Comparison of ENCODE assay signal across 1 fruit fly cellular context in genomic region chr3R:8886772-8887367, dm6.
TF ChIP-seq lines count a peak whose summit lies in the region.

No protein-coding gene starts in this region.

TF ChIP-seq in whole organism, embryonic, 481 proteins besides CTCF, POLR2A, EP300 and RAD21 (continued from another document and continues in another):
- no peak for TF ChIP-seq wdn (GFP tag; IDR thresholded peaks at IDR 0.05; lab: Robert Waterston, UW)
- no peak for TF ChIP-seq toy (GFP tag; IDR thresholded peaks at IDR 0.05; lab: Robert Waterston, UW)
- peak; percentile 19 for TF ChIP-seq Sox100B (GFP tag; optimal IDR thresholded peaks at IDR 0.05; lab: Kevin White, UChicago)
- TF ChIP-seq Eip74EF (GFP tag; optimal IDR thresholded peaks at IDR 0.05; lab: Kevin White, UChicago), result peak in 1 of 2 experiments; percentile 1
- no peak for TF ChIP-seq CG4730 (GFP tag; IDR thresholded peaks at IDR 0.05; lab: Robert Waterston, UW)
- TF ChIP-seq CG6175 (GFP tag; IDR thresholded peaks at IDR 0.05; lab: Robert Waterston, UW), result no peak
- TF ChIP-seq vvl (GFP tag; IDR thresholded peaks at IDR 0.05; lab: Robert Waterston, UW), result peak; percentile 58; the same call in 1 of the 2 replicates
- TF ChIP-seq bcd (GFP tag; optimal IDR thresholded peaks at IDR 0.05; lab: Kevin White, UChicago), result peak; percentile 26
- TF ChIP-seq dysf (GFP tag; IDR thresholded peaks at IDR 0.05; lab: Robert Waterston, UW), result 0 out of 3 replicates have a peak, but pooled peaks have one; percentile 53
- TF ChIP-seq Drgx (GFP tag; IDR thresholded peaks at IDR 0.05; lab: Robert Waterston, UW), result peak; percentile 51
- no peak for TF ChIP-seq CG10274 (GFP tag; optimal IDR thresholded peaks at IDR 0.05; lab: Kevin White, UChicago)
- TF ChIP-seq bsh (GFP tag; optimal IDR thresholded peaks at IDR 0.05; lab: Kevin White, UChicago), result peak in 1 of 2 experiments; percentile 74
- no peak for TF ChIP-seq ab (GFP tag; optimal IDR thresholded peaks at IDR 0.05; lab: Kevin White, UChicago)
- no peak for TF ChIP-seq tna (GFP tag; IDR thresholded peaks at IDR 0.05; lab: Robert Waterston, UW; ENCODE audit: partially characterized antibody)
- peak; percentile 34 for TF ChIP-seq CG13424 (tag; optimal IDR thresholded peaks at IDR 0.05; lab: Kevin White, UChicago)
- TF ChIP-seq BEAF-32 (GFP tag; optimal IDR thresholded peaks at IDR 0.05; lab: Kevin White, UChicago), result no peak
- TF ChIP-seq Oaz (GFP tag; IDR thresholded peaks at IDR 0.05; lab: Robert Waterston, UW), result no peak
- TF ChIP-seq bigmax (GFP tag; optimal IDR thresholded peaks at IDR 0.05; lab: Kevin White, UChicago), result no peak
- TF ChIP-seq Aef1 (GFP tag; IDR thresholded peaks at IDR 0.05; lab: Robert Waterston, UW), result no peak
- 0 out of 3 replicates have a peak, but pooled peaks have one; percentile 23 for TF ChIP-seq ci (GFP tag; IDR thresholded peaks at IDR 0.05; lab: Robert Waterston, UW)
- no peak; the same call in 1 of the 2 replicates for TF ChIP-seq CG11247 (GFP tag; IDR thresholded peaks at IDR 0.05; lab: Robert Waterston, UW)
- TF ChIP-seq ac (GFP tag; optimal IDR thresholded peaks at IDR 0.05; lab: Kevin White, UChicago), result no peak
- no peak for TF ChIP-seq cas (GFP tag; IDR thresholded peaks at IDR 0.05; lab: Robert Waterston, UW)
- TF ChIP-seq az2 (GFP tag; optimal IDR thresholded peaks at IDR 0.05; lab: Kevin White, UChicago), result peak; percentile 19
- no peak for TF ChIP-seq pan (optimal IDR thresholded peaks at IDR 0.05; lab: Kevin White, UChicago)
- peak in 1 of 2 experiments; percentile 36 for TF ChIP-seq pan (GFP tag; optimal IDR thresholded peaks at IDR 0.05 in 1 of 2, IDR thresholded peaks at IDR 0.05 in 1 of 2)
- TF ChIP-seq Rfx (GFP tag; IDR thresholded peaks at IDR 0.05; lab: Robert Waterston, UW), result no peak
- peak; percentile 76 for TF ChIP-seq CG10979 (tag; optimal IDR thresholded peaks at IDR 0.05; lab: Kevin White, UChicago)
- TF ChIP-seq Chrac-16 (GFP tag; optimal IDR thresholded peaks at IDR 0.05; lab: Kevin White, UChicago), result peak; percentile 12
- TF ChIP-seq D19A (tag; optimal IDR thresholded peaks at IDR 0.05; lab: Kevin White, UChicago), result peak; percentile 56
- peak; percentile 36 for TF ChIP-seq ATbp (GFP tag; optimal IDR thresholded peaks at IDR 0.05; lab: Kevin White, UChicago)
- peak; percentile 66 for TF ChIP-seq CG17829 (tag; optimal IDR thresholded peaks at IDR 0.05; lab: Kevin White, UChicago)
- peak; percentile 16 to 39 for TF ChIP-seq chif (GFP tag; optimal IDR thresholded peaks at IDR 0.05; lab: Kevin White, UChicago)
- TF ChIP-seq sob (GFP tag; IDR thresholded peaks at IDR 0.05; lab: Robert Waterston, UW), result 0 out of 2 replicates have a peak, but pooled peaks have one; percentile 32
- no peak for TF ChIP-seq CG12219 (GFP tag; optimal IDR thresholded peaks at IDR 0.05; lab: Kevin White, UChicago)
- no peak for TF ChIP-seq hbn (GFP tag; IDR thresholded peaks at IDR 0.05; lab: Robert Waterston, UW; ENCODE audit: partially characterized antibody)
- TF ChIP-seq CG13624 (GFP tag; optimal IDR thresholded peaks at IDR 0.05; lab: Kevin White, UChicago), result no peak
- TF ChIP-seq CG5953 (GFP tag; IDR thresholded peaks at IDR 0.05; lab: Robert Waterston, UW), result no peak
- no peak for TF ChIP-seq Nf-YC (tag; optimal IDR thresholded peaks at IDR 0.05; lab: Kevin White, UChicago)
- no peak for TF ChIP-seq run (tag; optimal IDR thresholded peaks at IDR 0.05; lab: Kevin White, UChicago)
- no peak for TF ChIP-seq fru (optimal IDR thresholded peaks at IDR 0.05; lab: Kevin White, UChicago)
- TF ChIP-seq CG2116 (GFP tag; optimal IDR thresholded peaks at IDR 0.05; lab: Kevin White, UChicago), result no peak
- TF ChIP-seq CG16813 (GFP tag; IDR thresholded peaks at IDR 0.05; lab: Robert Waterston, UW; ENCODE audit: partially characterized antibody), result no peak
- peak; percentile 57 for TF ChIP-seq row (GFP tag; IDR thresholded peaks at IDR 0.05; lab: Robert Waterston, UW)
- no peak for TF ChIP-seq dm (GFP tag; optimal IDR thresholded peaks at IDR 0.05; lab: Kevin White, UChicago)
- TF ChIP-seq repo (GFP tag; optimal IDR thresholded peaks at IDR 0.05; lab: Kevin White, UChicago), result no peak
- no peak for TF ChIP-seq aop (GFP tag; IDR thresholded peaks at IDR 0.05; lab: Robert Waterston, UW)
- TF ChIP-seq CG3281 (GFP tag; optimal IDR thresholded peaks at IDR 0.05; lab: Kevin White, UChicago), result no peak
- TF ChIP-seq hth (optimal IDR thresholded peaks at IDR 0.05; lab: Kevin White, UChicago), result no peak
- TF ChIP-seq CG16779 (GFP tag; IDR thresholded peaks at IDR 0.05; lab: Robert Waterston, UW), result no peak
- no peak for TF ChIP-seq CG12942 (GFP tag; optimal IDR thresholded peaks at IDR 0.05; lab: Kevin White, UChicago)
- no peak for TF ChIP-seq CG1792 (GFP tag; optimal IDR thresholded peaks at IDR 0.05; lab: Kevin White, UChicago)
- no peak for TF ChIP-seq H15 (GFP tag; IDR thresholded peaks at IDR 0.05; lab: Robert Waterston, UW)
- TF ChIP-seq Asciz (GFP tag; optimal IDR thresholded peaks at IDR 0.05; lab: Kevin White, UChicago), result peak; percentile 40
- TF ChIP-seq CG8944 (GFP tag; optimal IDR thresholded peaks at IDR 0.05; lab: Kevin White, UChicago), result peak; percentile 40
- TF ChIP-seq Xbp1 (GFP tag; optimal IDR thresholded peaks at IDR 0.05; lab: Kevin White, UChicago), result peak; percentile 16
- no peak for TF ChIP-seq al (GFP tag; IDR thresholded peaks at IDR 0.05; lab: Robert Waterston, UW)
- no peak for TF ChIP-seq ase (GFP tag; IDR thresholded peaks at IDR 0.05; lab: Robert Waterston, UW)
- no peak for TF ChIP-seq dimm (GFP tag; IDR thresholded peaks at IDR 0.05; lab: Robert Waterston, UW)
- peak; percentile 30 for TF ChIP-seq CG3407 (GFP tag; optimal IDR thresholded peaks at IDR 0.05; lab: Kevin White, UChicago)
- TF ChIP-seq CoRest (tag; optimal IDR thresholded peaks at IDR 0.05; lab: Kevin White, UChicago), result peak; percentile 15
- peak; percentile 31 for TF ChIP-seq gcm (GFP tag; optimal IDR thresholded peaks at IDR 0.05; lab: Kevin White, UChicago)
- no peak for TF ChIP-seq gcm2 (GFP tag; optimal IDR thresholded peaks at IDR 0.05; lab: Kevin White, UChicago)
- TF ChIP-seq CG3995 (GFP tag; optimal IDR thresholded peaks at IDR 0.05; lab: Kevin White, UChicago), result no peak
- TF ChIP-seq zen (tag; optimal IDR thresholded peaks at IDR 0.05; lab: Kevin White, UChicago), result peak; percentile 56
- peak; percentile 42 for TF ChIP-seq CG4820 (GFP tag; optimal IDR thresholded peaks at IDR 0.05; lab: Kevin White, UChicago)
- TF ChIP-seq CG10565 (GFP tag; optimal IDR thresholded peaks at IDR 0.05; lab: Kevin White, UChicago), result no peak
- TF ChIP-seq CG10366 (GFP tag; IDR thresholded peaks at IDR 0.05; lab: Robert Waterston, UW), result no peak
- no peak for TF ChIP-seq Sry-β (GFP tag; optimal IDR thresholded peaks at IDR 0.05; lab: Kevin White, UChicago)
- no peak for TF ChIP-seq Scr (GFP tag; IDR thresholded peaks at IDR 0.05; lab: Robert Waterston, UW; ENCODE audit: partially characterized antibody)
- peak; percentile 44 for TF ChIP-seq CG16863 (GFP tag; optimal IDR thresholded peaks at IDR 0.05; lab: Kevin White, UChicago)
- peak in 1 of 2 experiments; percentile 3 for TF ChIP-seq Hr51 (GFP tag; optimal IDR thresholded peaks at IDR 0.05; lab: Kevin White, UChicago)
- no peak for TF ChIP-seq CG12659 (GFP tag; optimal IDR thresholded peaks at IDR 0.05; lab: Kevin White, UChicago)
- TF ChIP-seq Six4 (GFP tag; optimal IDR thresholded peaks at IDR 0.05; lab: Kevin White, UChicago), result peak; percentile 35
- no peak for TF ChIP-seq fu2 (GFP tag; optimal IDR thresholded peaks at IDR 0.05; lab: Kevin White, UChicago)
- TF ChIP-seq Hr39 (optimal IDR thresholded peaks at IDR 0.05; lab: Kevin White, UChicago), result no peak
- peak; percentile 65 for TF ChIP-seq phol (tag; optimal IDR thresholded peaks at IDR 0.05; lab: Kevin White, UChicago)
- TF ChIP-seq sqz (GFP tag; optimal IDR thresholded peaks at IDR 0.05; lab: Kevin White, UChicago), result peak; percentile 9
- peak; percentile 22 for TF ChIP-seq Kr (GFP tag; optimal IDR thresholded peaks at IDR 0.05; lab: Kevin White, UChicago)
- peak; percentile 7 for TF ChIP-seq CG10654 (GFP tag; optimal IDR thresholded peaks at IDR 0.05; lab: Kevin White, UChicago)
- no peak for TF ChIP-seq odd (GFP tag; optimal IDR thresholded peaks at IDR 0.05; lab: Kevin White, UChicago)
- no peak for TF ChIP-seq NC2α (GFP tag; optimal IDR thresholded peaks at IDR 0.05; lab: Kevin White, UChicago)
- peak; percentile 74 for TF ChIP-seq CG2712 (tag; optimal IDR thresholded peaks at IDR 0.05; lab: Kevin White, UChicago)
- no peak for TF ChIP-seq CG9609 (GFP tag; optimal IDR thresholded peaks at IDR 0.05; lab: Kevin White, UChicago)
- TF ChIP-seq Side (GFP tag; optimal IDR thresholded peaks at IDR 0.05; lab: Kevin White, UChicago), result peak; percentile 50
- peak; percentile 37 for TF ChIP-seq CG12391 (tag; optimal IDR thresholded peaks at IDR 0.05; lab: Kevin White, UChicago)
- no peak for TF ChIP-seq CG42726 (GFP tag; IDR thresholded peaks at IDR 0.05; lab: Robert Waterston, UW; ENCODE audit: partially characterized antibody)
- TF ChIP-seq danr (GFP tag; IDR thresholded peaks at IDR 0.05; lab: Robert Waterston, UW), result no peak
- no peak for TF ChIP-seq CG2889 (GFP tag; IDR thresholded peaks at IDR 0.05; lab: Robert Waterston, UW)
- TF ChIP-seq btn (GFP tag; optimal IDR thresholded peaks at IDR 0.05; lab: Kevin White, UChicago), result peak; percentile 24
- TF ChIP-seq stc (GFP tag; IDR thresholded peaks at IDR 0.05; lab: Robert Waterston, UW), result peak; percentile 18; the same call in 1 of the 2 replicates
- TF ChIP-seq Sry-δ (GFP tag; optimal IDR thresholded peaks at IDR 0.05; lab: Kevin White, UChicago), result no peak
- no peak for TF ChIP-seq C15 (GFP tag; IDR thresholded peaks at IDR 0.05; lab: Robert Waterston, UW)
- peak; percentile 34 to 43 for TF ChIP-seq Pdp1 (GFP tag; optimal IDR thresholded peaks at IDR 0.05; lab: Kevin White, UChicago)
- TF ChIP-seq nom (GFP tag; optimal IDR thresholded peaks at IDR 0.05; lab: Kevin White, UChicago), result no peak
- TF ChIP-seq Ada2b (GFP tag; IDR thresholded peaks at IDR 0.05; lab: Robert Waterston, UW), result no peak
- no peak for TF ChIP-seq CG9797 (GFP tag; optimal IDR thresholded peaks at IDR 0.05; lab: Kevin White, UChicago)
- TF ChIP-seq croc (GFP tag; conservative IDR thresholded peaks at IDR 0.05; lab: Robert Waterston, UW), result 0 out of 3 replicates have a peak, but pooled peaks have one; percentile 19
- no peak for TF ChIP-seq mld (GFP tag; IDR thresholded peaks at IDR 0.05; lab: Robert Waterston, UW; ENCODE audit: partially characterized antibody)
- TF ChIP-seq Dip3 (GFP tag; optimal IDR thresholded peaks at IDR 0.05; lab: Kevin White, UChicago), result no peak
- peak; percentile 42 for TF ChIP-seq Oli (tag; optimal IDR thresholded peaks at IDR 0.05; lab: Kevin White, UChicago)
- TF ChIP-seq usp (GFP tag; optimal IDR thresholded peaks at IDR 0.05; lab: Kevin White, UChicago), result no peak
- TF ChIP-seq ara (GFP tag; IDR thresholded peaks at IDR 0.05; lab: Robert Waterston, UW), result peak; percentile 47; the same call in 1 of the 2 replicates
- TF ChIP-seq CG3065 (GFP tag; optimal IDR thresholded peaks at IDR 0.05; lab: Kevin White, UChicago), result no peak
- peak; percentile 51; the same call in 1 of the 3 replicates for TF ChIP-seq gce (GFP tag; IDR thresholded peaks at IDR 0.05; lab: Robert Waterston, UW)
- peak; percentile 41; the same call in 1 of the 2 replicates for TF ChIP-seq E2f1 (GFP tag; IDR thresholded peaks at IDR 0.05; lab: Robert Waterston, UW)
- TF ChIP-seq CG2202 (tag; optimal IDR thresholded peaks at IDR 0.05; lab: Kevin White, UChicago), result peak; percentile 29
- peak; percentile 47 for TF ChIP-seq CG8924 (tag; optimal IDR thresholded peaks at IDR 0.05; lab: Kevin White, UChicago)
- no peak for TF ChIP-seq hkb (optimal IDR thresholded peaks at IDR 0.05; lab: Kevin White, UChicago)
- peak; percentile 36; the same call in 1 of the 2 replicates for TF ChIP-seq hkb (GFP tag; IDR thresholded peaks at IDR 0.05; lab: Robert Waterston, UW)
- no peak for TF ChIP-seq CG13296 (GFP tag; optimal IDR thresholded peaks at IDR 0.05; lab: Kevin White, UChicago)
- TF ChIP-seq sens (GFP tag; lab: Kevin White, UChicago), result peak; percentile 95
- TF ChIP-seq crc (GFP tag; optimal IDR thresholded peaks at IDR 0.05; lab: Kevin White, UChicago), result no peak
- no peak for TF ChIP-seq CG7987 (GFP tag; optimal IDR thresholded peaks at IDR 0.05; lab: Kevin White, UChicago)
- peak; percentile 14 for TF ChIP-seq ind (GFP tag; optimal IDR thresholded peaks at IDR 0.05; lab: Kevin White, UChicago)
- TF ChIP-seq CG12299 (tag; optimal IDR thresholded peaks at IDR 0.05; lab: Kevin White, UChicago), result no peak
- TF ChIP-seq scrt (GFP tag; optimal IDR thresholded peaks at IDR 0.05; lab: Kevin White, UChicago), result no peak
- TF ChIP-seq Ravus (GFP tag; IDR thresholded peaks at IDR 0.05; lab: Robert Waterston, UW), result no peak
- TF ChIP-seq Dip2 (GFP tag; IDR thresholded peaks at IDR 0.05; lab: Robert Waterston, UW), result no peak
- no peak for TF ChIP-seq CG6854 (GFP tag; optimal IDR thresholded peaks at IDR 0.05; lab: Kevin White, UChicago)
- TF ChIP-seq HmgZ (tag; optimal IDR thresholded peaks at IDR 0.05; lab: Kevin White, UChicago), result no peak
- peak; percentile 57 for TF ChIP-seq CG1603 (tag; optimal IDR thresholded peaks at IDR 0.05; lab: Kevin White, UChicago)
- TF ChIP-seq CG13123 (GFP tag; optimal IDR thresholded peaks at IDR 0.05; lab: Kevin White, UChicago), result no peak
- TF ChIP-seq Bgb (GFP tag; IDR thresholded peaks at IDR 0.05; lab: Robert Waterston, UW; ENCODE audit: partially characterized antibody), result no peak
- TF ChIP-seq slbo (GFP tag; IDR thresholded peaks at IDR 0.05; lab: Robert Waterston, UW), result peak; percentile 21; the same call in 1 of the 2 replicates
- TF ChIP-seq gsb-n (tag; optimal IDR thresholded peaks at IDR 0.05; lab: Kevin White, UChicago), result peak; percentile 44
- TF ChIP-seq Atf-2 (GFP tag; optimal IDR thresholded peaks at IDR 0.05; lab: Kevin White, UChicago), result no peak
- no peak for TF ChIP-seq hb (GFP tag; IDR thresholded peaks at IDR 0.05; lab: Robert Waterston, UW; ENCODE audit: partially characterized antibody)
- TF ChIP-seq dmrt11E (tag; optimal IDR thresholded peaks at IDR 0.05; lab: Kevin White, UChicago), result peak; percentile 72
- peak; percentile 65 for TF ChIP-seq CG14710 (tag; optimal IDR thresholded peaks at IDR 0.05; lab: Kevin White, UChicago)
- TF ChIP-seq Adf1 (GFP tag; IDR thresholded peaks at IDR 0.05; lab: Robert Waterston, UW), result no peak
- TF ChIP-seq CG9727 (GFP tag; optimal IDR thresholded peaks at IDR 0.05; lab: Kevin White, UChicago), result peak; percentile 55
- no peak for TF ChIP-seq Bteb2 (GFP tag; optimal IDR thresholded peaks at IDR 0.05; lab: Kevin White, UChicago)
- TF ChIP-seq CG17612 (GFP tag; IDR thresholded peaks at IDR 0.05; lab: Robert Waterston, UW), result no peak
